Fruit fly (Drosophila melanogaster) whole organism, wandering third instar larva: Measurements from ENCODE around the gene nkd.
A peak's percentile ranks its signal among the peaks of the same experiment; 100 is the strongest.

ENCODE experiments used
- Abd-B ChIP-seq: fragments of >200 bp; optimal IDR thresholded peaks from 2 replicates; lab custom pipeline; 2017; ENCODE audit warnings: missing biosample characterization, missing genetic modification characterization
- CG32264 ChIP-seq: fragments of 200-800 bp; sonication (Bioruptor generic); optimal IDR thresholded peaks from 2 replicates; lab custom pipeline; 2016; ENCODE audit warnings: missing biosample characterization, missing genetic modification characterization
- CG9705 ChIP-seq: fragments of 200-800 bp; sonication (Bioruptor generic); optimal IDR thresholded peaks from 2 replicates; lab custom pipeline; 2018; ENCODE audit warnings: missing biosample characterization, mild to moderate bottlenecking, missing genetic modification characterization
- CrebA ChIP-seq: fragments of 200-800 bp; sonication (Bioruptor generic); optimal IDR thresholded peaks from 2 replicates; lab custom pipeline; 2016; ENCODE audit warnings: missing biosample characterization, mild to moderate bottlenecking, missing genetic modification characterization, borderline replicate concordance
- Dfd ChIP-seq: fragments of >200 bp; optimal IDR thresholded peaks from 2 replicates; lab custom pipeline; 2017; ENCODE audit warnings: missing biosample characterization, missing genetic modification characterization
- Dif ChIP-seq: fragments of 200-275, 200-300 bp; sonication (Bioruptor generic); optimal IDR thresholded peaks from 2 replicates; lab custom pipeline; 2018; ENCODE audit warnings: missing biosample characterization, missing genetic modification characterization; ENCODE audit not compliant: partially characterized antibody
- GATAd ChIP-seq: sonication (Bioruptor generic); optimal IDR thresholded peaks from 2 replicates; lab custom pipeline; 2016; ENCODE audit warnings: missing biosample characterization, missing genetic modification characterization
- HLH106 ChIP-seq: fragments of 200-800 bp; optimal IDR thresholded peaks from 3 replicates; lab custom pipeline; 2019; ENCODE audit warnings: missing biosample characterization, mild to moderate bottlenecking, missing genetic modification characterization, moderate library complexity
- Hnf4 ChIP-seq: fragments of 200-800 bp; sonication (Bioruptor generic); optimal IDR thresholded peaks from 2 replicates; lab custom pipeline; 2016; ENCODE audit warnings: missing biosample characterization, mild to moderate bottlenecking, missing genetic modification characterization
- Hr78 ChIP-seq: fragments of >200 bp; optimal IDR thresholded peaks from 2 replicates; lab custom pipeline; 2017; ENCODE audit warnings: missing biosample characterization, missing genetic modification characterization
- Hr83 ChIP-seq: fragments of 200-300 bp; sonication (Bioruptor generic); optimal IDR thresholded peaks from 2 replicates; lab custom pipeline; 2016; ENCODE audit warnings: missing biosample characterization, mild to moderate bottlenecking, missing genetic modification characterization, moderate library complexity; ENCODE audit not compliant: poor library complexity, severe bottlenecking
- Jra ChIP-seq: sonication (Bioruptor generic); optimal IDR thresholded peaks from 2 replicates; lab custom pipeline; 2016; ENCODE audit warnings: missing biosample characterization, missing genetic modification characterization
- Mio ChIP-seq: sonication (Bioruptor generic); optimal IDR thresholded peaks from 2 replicates; lab custom pipeline; 2016; ENCODE audit warnings: missing biosample characterization, missing genetic modification characterization
- Myc ChIP-seq: fragments of >200 bp; optimal IDR thresholded peaks from 2 replicates; lab custom pipeline; 2017
- N ChIP-seq: fragments of >200 bp; optimal IDR thresholded peaks from 2 replicates; lab custom pipeline; 2018; ENCODE audit warnings: missing biosample characterization, missing external identifiers, missing genetic modification characterization
- OdsH ChIP-seq: fragments of 200-800 bp; sonication (Bioruptor generic); optimal IDR thresholded peaks from 2 replicates; lab custom pipeline; 2016; ENCODE audit warnings: missing biosample characterization, mild to moderate bottlenecking, missing genetic modification characterization
- Rel ChIP-seq, 2 experiments: fragments of 200-800 bp; sonication (Bioruptor generic) in 1 of 2; optimal IDR thresholded peaks; 2 replicates in 1 of 2; 3 replicates in 1 of 2; lab custom pipeline; 2016 to 2019; ENCODE audit warnings: mild to moderate bottlenecking in 2 of 2, missing biosample characterization in 2 of 2, missing genetic modification characterization in 2 of 2, moderate library complexity in 1 of 2
- Sp1 ChIP-seq: fragments of 200-800 bp; sonication (Bioruptor generic); optimal IDR thresholded peaks from 3 replicates; lab custom pipeline; 2019; ENCODE audit warnings: missing biosample characterization, mild to moderate bottlenecking, missing genetic modification characterization, moderate library complexity
- Vsx2 ChIP-seq: fragments of 200-300, 225-300 bp; sonication (Bioruptor generic); optimal IDR thresholded peaks from 2 replicates; lab custom pipeline; 2018; ENCODE audit warnings: missing biosample characterization, missing genetic modification characterization; ENCODE audit not compliant: partially characterized antibody
- br ChIP-seq: fragments of 200-800 bp; sonication (Bioruptor generic); optimal IDR thresholded peaks from 2 replicates; lab custom pipeline; 2016; ENCODE audit warnings: missing biosample characterization, missing genetic modification characterization
- brk ChIP-seq: fragments of 200-800 bp; sonication (Bioruptor generic); optimal IDR thresholded peaks from 2 replicates; lab custom pipeline; 2016; ENCODE audit warnings: missing biosample characterization, mild to moderate bottlenecking, missing genetic modification characterization
- dl ChIP-seq, 2 experiments: fragments of 175-275, 200-275 bp in 1 of 2; fragments of 200-275 bp in 1 of 2; sonication (Bioruptor generic); optimal IDR thresholded peaks; lab custom pipeline; 2018; ENCODE audit warnings: mild to moderate bottlenecking in 2 of 2, missing biosample characterization in 2 of 2, missing genetic modification characterization in 2 of 2, moderate library complexity in 2 of 2; ENCODE audit not compliant: partially characterized antibody in 2 of 2, insufficient read depth in 1 of 2
- dmrt93B ChIP-seq: fragments of 200-800 bp; sonication (Bioruptor generic); optimal IDR thresholded peaks from 2 replicates; lab custom pipeline; 2018; ENCODE audit warnings: missing biosample characterization, mild to moderate bottlenecking, missing genetic modification characterization
- dsf ChIP-seq: sonication (Bioruptor generic); optimal IDR thresholded peaks from 2 replicates; lab custom pipeline; 2016; ENCODE audit warnings: missing biosample characterization, missing genetic modification characterization, borderline replicate concordance
- ey ChIP-seq: fragments of 200-800 bp; sonication (Bioruptor generic); optimal IDR thresholded peaks from 2 replicates; lab custom pipeline; 2016; ENCODE audit warnings: missing biosample characterization, missing genetic modification characterization
- foxo ChIP-seq, 2 experiments: fragments of 200-800 bp; sonication (Bioruptor generic); optimal IDR thresholded peaks; 2 replicates in 1 of 2; 3 replicates in 1 of 2; lab custom pipeline; 2016 to 2017; ENCODE audit warnings: missing biosample characterization in 2 of 2, missing genetic modification characterization in 2 of 2
- fru ChIP-seq: fragments of 200-800 bp; sonication (Bioruptor generic); optimal IDR thresholded peaks from 3 replicates; lab custom pipeline; 2016; ENCODE audit warnings: missing biosample characterization, mild to moderate bottlenecking, missing genetic modification characterization
- h ChIP-seq: fragments of 200-800 bp; sonication (Bioruptor generic); optimal IDR thresholded peaks from 3 replicates; lab custom pipeline; 2016; ENCODE audit warnings: missing biosample characterization, mild to moderate bottlenecking, missing genetic modification characterization
- jim ChIP-seq: fragments of 175-275, 200-325 bp; sonication (Bioruptor generic); optimal IDR thresholded peaks from 2 replicates; lab custom pipeline; 2016; ENCODE audit warnings: missing biosample characterization, mild to moderate bottlenecking, missing genetic modification characterization
- lola ChIP-seq: fragments of >200 bp; optimal IDR thresholded peaks from 2 replicates; lab custom pipeline; 2017; ENCODE audit warnings: missing biosample characterization, missing genetic modification characterization
- pan ChIP-seq: fragments of >200 bp; optimal IDR thresholded peaks from 2 replicates; lab custom pipeline; 2017
- psq ChIP-seq: fragments of 200-800 bp; sonication (Bioruptor generic); optimal IDR thresholded peaks from 3 replicates; lab custom pipeline; 2017; ENCODE audit warnings: missing biosample characterization, mild to moderate bottlenecking, missing genetic modification characterization, moderate library complexity
- rgr ChIP-seq: fragments of 200-800 bp; sonication (Bioruptor generic); optimal IDR thresholded peaks from 3 replicates; lab custom pipeline; 2016; ENCODE audit warnings: missing biosample characterization, mild to moderate bottlenecking, missing genetic modification characterization
- sage ChIP-seq: fragments of 200-800 bp; sonication (Bioruptor generic); optimal IDR thresholded peaks from 2 replicates; lab custom pipeline; 2016; ENCODE audit warnings: missing biosample characterization, mild to moderate bottlenecking, missing genetic modification characterization
- sv ChIP-seq: fragments of 200-800 bp; sonication (Bioruptor generic); optimal IDR thresholded peaks from 3 replicates; lab custom pipeline; 2016; ENCODE audit warnings: missing biosample characterization, missing genetic modification characterization
- tai ChIP-seq: sonication (Bioruptor generic); optimal IDR thresholded peaks from 2 replicates; lab custom pipeline; 2016; ENCODE audit warnings: missing biosample characterization, missing genetic modification characterization
- usp ChIP-seq: fragments of >200 bp; optimal IDR thresholded peaks from 2 replicates; lab custom pipeline; 2017; ENCODE audit warnings: missing biosample characterization, missing genetic modification characterization
- woc ChIP-seq: sonication (Bioruptor generic); optimal IDR thresholded peaks from 2 replicates; lab custom pipeline; 2016; ENCODE audit warnings: missing biosample characterization, mild to moderate bottlenecking, missing genetic modification characterization

nkd gene

dm6 chr3L:19056857-19057324 is 11.6 kb upstream of the nkd start:
- TF ChIP-seq CG9705 (no peak), psq (GFP tag; lab: Kevin White, UChicago) (peak; percentile 47), Sp1 (GFP tag; lab: Kevin White, UChicago) (peak; percentile 27), lola (no peak), Dfd (peak; percentile 95), foxo (GFP tag; optimal IDR thresholded peaks at IDR 0.05; lab: Kevin White, UChicago) (peak in 1 of 2 experiments; percentile 40), Hr78 (GFP tag; lab: Kevin White, UChicago) (no peak), HLH106 (tag; lab: Kevin White, UChicago) (peak; percentile 30), dsf (GFP tag; lab: Kevin White, UChicago) (no peak), sv (GFP tag; lab: Kevin White, UChicago) (no peak), h (peak; percentile 1), Mio (GFP tag; lab: Kevin White, UChicago) (no peak), fru (GFP tag; lab: Kevin White, UChicago) (no peak), dmrt93B (GFP tag; lab: Kevin White, UChicago) (no peak), ey (no peak), rgr (GFP tag; lab: Kevin White, UChicago) (peak; percentile 19), OdsH (GFP tag; lab: Kevin White, UChicago) (peak; percentile 24), Abd-B (no peak)

- TF ChIP-seq woc (GFP tag; lab: Kevin White, UChicago) (peak; percentile 14), dl (GFP tag; optimal IDR thresholded peaks at IDR 0.05; lab: Kevin White, UChicago; ENCODE audit: insufficient read depth in 1 of 2, partially characterized antibody in 2 of 2) (no peak), fru (GFP tag; lab: Kevin White, UChicago) (peak; percentile 16), sv (GFP tag; lab: Kevin White, UChicago) (no peak), CG9705 (no peak), dmrt93B (GFP tag; lab: Kevin White, UChicago) (no peak), Jra (GFP tag; lab: Kevin White, UChicago) (no peak), Sp1 (GFP tag; lab: Kevin White, UChicago) (peak; percentile 46), HLH106 (tag; lab: Kevin White, UChicago) (peak; percentile 29), tai (GFP tag; lab: Kevin White, UChicago) (no peak), pan (lab: Kevin White, UChicago) (no peak), dsf (GFP tag; lab: Kevin White, UChicago) (no peak), Vsx2 (GFP tag; lab: Kevin White, UChicago) (no peak), sage (GFP tag; lab: Kevin White, UChicago) (no peak), usp (GFP tag; lab: Kevin White, UChicago) (no peak), Dif (GFP tag; lab: Kevin White, UChicago) (no peak), OdsH (GFP tag; lab: Kevin White, UChicago) (peak; percentile 48), CrebA (GFP tag; lab: Kevin White, UChicago) (no peak), Rel (GFP tag; optimal IDR thresholded peaks at IDR 0.05; lab: Kevin White, UChicago) (no peak), Rel (tag; optimal IDR thresholded peaks at IDR 0.05; lab: Kevin White, UChicago) (no peak), rgr (GFP tag; lab: Kevin White, UChicago) (peak; percentile 45), Hr83 (GFP tag; lab: Kevin White, UChicago) (no peak), h (peak; percentile 44), Hr78 (GFP tag; lab: Kevin White, UChicago) (no peak), N (no peak), Abd-B (no peak), brk (GFP tag; lab: Kevin White, UChicago) (no peak), Myc (lab: Kevin White, UChicago) (no peak), jim (GFP tag; lab: Kevin White, UChicago) (no peak), lola (no peak), psq (GFP tag; lab: Kevin White, UChicago) (peak; percentile 39), Hnf4 (GFP tag; lab: Kevin White, UChicago) (no peak), br (GFP tag; lab: Kevin White, UChicago) (no peak), Dfd (no peak), GATAd (GFP tag; lab: Kevin White, UChicago) (no peak), ey (peak; percentile 8), foxo (GFP tag; optimal IDR thresholded peaks at IDR 0.05; lab: Kevin White, UChicago) (peak in 1 of 2 experiments; percentile 36), CG32264 (GFP tag; lab: Kevin White, UChicago) (no peak), Mio (GFP tag; lab: Kevin White, UChicago) (no peak)
Observed at dm6 chr3L:19055064-19055463, 9.8 kb upstream of the nkd start.
